Worm (Caenorhabditis elegans) whole organism, mixed stage, embryonic: ENCODE results near the gene algn-3.

ENCODE experiments used
- M03D4.4 ChIP-seq: sonication (generic microtip); optimal IDR thresholded peaks from 2 replicates; lab custom pipeline; 2017; ENCODE audit warnings: mild to moderate bottlenecking, missing genetic modification characterization, missing compliant biosample characterization
- bed-3 ChIP-seq: fragments of 200-800 bp; sonication (Bioruptor generic); optimal IDR thresholded peaks from 3 replicates; lab custom pipeline; 2018; ENCODE audit warnings: mild to moderate bottlenecking, missing genetic modification characterization, moderate library complexity, missing compliant biosample characterization
- blmp-1 ChIP-seq: fragments of 150-350 bp; optimal IDR thresholded peaks from 2 replicates; lab custom pipeline; 2014; ENCODE audit warnings: missing biosample characterization, missing genetic modification characterization
- ceh-39 ChIP-seq: fragments of 150-350 bp; optimal IDR thresholded peaks from 2 replicates; lab custom pipeline; 2014; ENCODE audit warnings: missing biosample characterization, missing genetic modification characterization
- ceh-43 ChIP-seq: fragments of 200-800 bp; sonication (Bioruptor generic); optimal IDR thresholded peaks from 2 replicates; lab custom pipeline; 2018; ENCODE audit warnings: mild to moderate bottlenecking, missing genetic modification characterization, moderate library complexity, missing compliant biosample characterization
- ces-1 ChIP-seq: fragments of 150-350 bp; optimal IDR thresholded peaks from 2 replicates; lab custom pipeline; 2014; ENCODE audit warnings: missing biosample characterization, missing genetic modification reagents, missing genetic modification characterization
- cnd-1 ChIP-seq: fragments of 200-800 bp; sonication (Bioruptor generic); optimal IDR thresholded peaks from 2 replicates; lab custom pipeline; 2018; ENCODE audit warnings: mild to moderate bottlenecking, missing genetic modification characterization, missing compliant biosample characterization
- drap-1 ChIP-seq: fragments of 200-800 bp; sonication (Bioruptor generic); optimal IDR thresholded peaks from 3 replicates; lab custom pipeline; 2018; ENCODE audit warnings: mild to moderate bottlenecking, missing genetic modification characterization, missing compliant biosample characterization
- elt-1 ChIP-seq: sonication (generic microtip); optimal IDR thresholded peaks from 2 replicates; lab custom pipeline; 2017; ENCODE audit warnings: missing genetic modification characterization, mild to moderate bottlenecking, missing compliant biosample characterization, antibody characterized with exemption, moderate library complexity, borderline replicate concordance; ENCODE audit not compliant: insufficient read depth
- elt-3 ChIP-seq: fragments of 150-350 bp; optimal IDR thresholded peaks from 2 replicates; lab custom pipeline; 2014; ENCODE audit warnings: missing biosample characterization, missing genetic modification characterization
- flh-1 ChIP-seq: fragments of 200-800 bp; sonication (Bioruptor generic); optimal IDR thresholded peaks from 2 replicates; lab custom pipeline; 2018; ENCODE audit warnings: mild to moderate bottlenecking, missing genetic modification characterization, moderate library complexity, missing compliant biosample characterization
- ham-2 ChIP-seq: fragments of 200-800 bp; sonication (Bioruptor generic); optimal IDR thresholded peaks from 2 replicates; lab custom pipeline; 2018; ENCODE audit warnings: mild to moderate bottlenecking, missing genetic modification characterization, missing compliant biosample characterization
- hlh-1 ChIP-seq: fragments of 150-350 bp; optimal IDR thresholded peaks from 2 replicates; lab custom pipeline; 2014; ENCODE audit warnings: missing biosample characterization, missing genetic modification reagents, missing genetic modification characterization
- lin-13 ChIP-seq: fragments of 150-350 bp; optimal IDR thresholded peaks from 2 replicates; lab custom pipeline; 2014; ENCODE audit warnings: missing biosample characterization, missing genetic modification characterization
- lin-32 ChIP-seq: fragments of 200-800 bp; sonication (Bioruptor generic); optimal IDR thresholded peaks from 2 replicates; lab custom pipeline; 2018; ENCODE audit warnings: mild to moderate bottlenecking, missing genetic modification characterization, missing compliant biosample characterization
- lsy-2 ChIP-seq: fragments of 150-350 bp; optimal IDR thresholded peaks from 2 replicates; lab custom pipeline; 2014; ENCODE audit warnings: missing biosample characterization, missing genetic modification characterization
- mab-5 ChIP-seq: fragments of 150-350 bp; optimal IDR thresholded peaks from 2 replicates; lab custom pipeline; 2014; ENCODE audit warnings: missing biosample characterization, missing genetic modification characterization
- mep-1 ChIP-seq: fragments of 150-350 bp; optimal IDR thresholded peaks from 2 replicates; lab custom pipeline; 2017; ENCODE audit warnings: missing biosample characterization, missing genetic modification reagents, missing genetic modification characterization, inconsistent platforms
- mls-2 ChIP-seq: sonication (generic microtip); optimal IDR thresholded peaks from 2 replicates; lab custom pipeline; 2016; ENCODE audit warnings: mild to moderate bottlenecking, missing genetic modification characterization, moderate library complexity, missing compliant biosample characterization
- nhr-12 ChIP-seq: fragments of 150-350 bp; optimal IDR thresholded peaks from 2 replicates; lab custom pipeline; 2014; ENCODE audit warnings: missing biosample characterization, missing genetic modification characterization
- nhr-2 ChIP-seq: fragments of 150-350 bp; optimal IDR thresholded peaks from 2 replicates; lab custom pipeline; 2014; ENCODE audit warnings: missing biosample characterization, missing genetic modification characterization
- nhr-237 ChIP-seq: fragments of 150-350 bp; optimal IDR thresholded peaks from 2 replicates; lab custom pipeline; 2014; ENCODE audit warnings: missing biosample characterization, missing genetic modification characterization
- nhr-28 ChIP-seq: fragments of 150-350 bp; optimal IDR thresholded peaks from 2 replicates; lab custom pipeline; 2014; ENCODE audit warnings: missing biosample characterization, missing genetic modification characterization
- pha-4 ChIP-seq: fragments of 150-350 bp; optimal IDR thresholded peaks from 2 replicates; lab custom pipeline; 2018; ENCODE audit warnings: missing biosample characterization, missing genetic modification reagents, missing genetic modification characterization
- sem-2 ChIP-seq: fragments of 200-800 bp; sonication (Bioruptor generic); optimal IDR thresholded peaks from 2 replicates; lab custom pipeline; 2018; ENCODE audit warnings: mild to moderate bottlenecking, missing genetic modification characterization, missing compliant biosample characterization
- snpc-4 ChIP-seq: fragments of 150-350 bp; optimal IDR thresholded peaks from 2 replicates; lab custom pipeline; 2014; ENCODE audit warnings: missing biosample characterization, missing genetic modification characterization
- tbx-8 ChIP-seq: fragments of 200-800 bp; sonication (Bioruptor generic); optimal IDR thresholded peaks from 2 replicates; lab custom pipeline; 2018; ENCODE audit warnings: mild to moderate bottlenecking, missing genetic modification characterization, moderate library complexity, missing compliant biosample characterization
- unc-120 ChIP-seq: sonication (generic microtip); optimal IDR thresholded peaks from 2 replicates; lab custom pipeline; 2017; ENCODE audit warnings: missing genetic modification characterization, missing compliant biosample characterization; ENCODE audit not compliant: poor library complexity, severe bottlenecking
- unc-39 ChIP-seq: fragments of 150-350 bp; optimal IDR thresholded peaks from 2 replicates; lab custom pipeline; 2014; ENCODE audit warnings: missing biosample characterization, missing genetic modification characterization
- unc-62 ChIP-seq: fragments of 150-350 bp; optimal IDR thresholded peaks from 2 replicates; lab custom pipeline; 2014; ENCODE audit warnings: missing biosample characterization, missing genetic modification reagents, missing genetic modification characterization
- zip-8 ChIP-seq: fragments of 150-350 bp; optimal IDR thresholded peaks from 2 replicates; lab custom pipeline; 2014; ENCODE audit warnings: missing biosample characterization, missing genetic modification characterization
- ztf-11 ChIP-seq: fragments of 150-350 bp; optimal IDR thresholded peaks from 2 replicates; lab custom pipeline; 2014; ENCODE audit warnings: missing biosample characterization, missing genetic modification characterization

Gene algn-3

DNA sequence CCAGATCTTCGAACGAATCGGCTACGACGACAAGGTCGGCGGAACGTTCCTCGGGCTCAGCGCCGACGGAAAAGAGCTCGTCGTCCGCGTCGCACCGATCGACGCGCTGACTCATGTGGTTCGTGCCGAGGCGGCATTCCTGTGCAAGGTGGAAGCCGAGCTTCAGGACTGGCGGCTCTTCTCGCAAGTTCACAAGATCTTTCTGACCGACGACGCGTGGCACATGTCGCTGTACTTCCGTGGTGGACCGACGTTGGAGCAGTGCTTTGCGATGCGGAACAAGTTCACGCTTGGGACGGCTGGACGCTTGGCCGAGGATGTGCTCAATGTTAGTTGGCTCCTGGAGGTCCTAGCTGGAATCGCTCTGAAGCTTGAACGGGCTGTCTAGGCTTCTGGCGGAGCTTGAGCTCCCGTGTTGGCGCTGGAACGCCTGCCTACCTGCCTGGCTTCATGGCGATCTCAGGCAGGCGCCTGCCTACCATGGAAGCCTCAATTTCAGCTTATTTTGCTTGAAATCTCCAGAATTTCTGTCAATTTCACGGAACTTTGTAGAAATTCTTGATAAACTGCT, 6.3 kb upstream of the algn-3 start:
- TF ChIP-seq lin-13 (no peak), snpc-4 (no peak), mab-5 (tag; lab: Kevin White, UChicago) (no peak), M03D4.4 (tag; lab: Kevin White, UChicago) (no peak), lin-32 (GFP tag; lab: Kevin White, UChicago) (no peak), nhr-2 (no peak), tbx-8 (GFP tag; lab: Kevin White, UChicago) (no peak), ceh-39 (tag; lab: Kevin White, UChicago) (no peak), nhr-12 (tag; lab: Kevin White, UChicago) (no peak), ces-1 (no peak), unc-62 (no peak), pha-4 (no peak), unc-120 (tag; lab: Kevin White, UChicago) (no peak), mep-1 (tag; lab: Kevin White, UChicago) (no peak), ceh-43 (no peak), sem-2 (GFP tag; lab: Kevin White, UChicago) (no peak), unc-39 (tag; lab: Kevin White, UChicago) (no peak)

DNA sequence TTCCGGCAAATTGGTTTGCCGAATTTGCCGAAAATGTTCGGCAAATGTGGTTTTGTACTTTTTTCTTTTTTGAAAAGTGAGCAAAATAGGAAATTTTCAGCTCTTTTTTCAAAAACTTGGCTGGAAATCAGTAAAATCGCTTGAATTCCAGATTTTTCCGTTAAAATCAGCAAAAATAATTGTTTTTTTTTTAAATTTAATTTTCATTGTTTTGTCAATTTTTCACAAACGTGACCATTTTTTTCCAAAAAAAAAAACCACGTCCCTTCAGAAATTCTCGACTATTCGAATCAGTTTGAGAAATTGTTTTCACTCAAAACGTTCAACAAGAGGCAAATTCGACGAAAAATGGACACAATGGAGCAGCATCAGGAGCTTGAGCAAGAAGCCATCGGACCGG, 4.9 kb upstream of the algn-3 start, which contains the start of gene K09E4.1:
Gene K09E4.1 (plus strand): TSS at position 301 of the 400 bp plus-strand sequence.
- TF ChIP-seq nhr-237 (tag; lab: Kevin White, UChicago) (no peak), snpc-4 (no peak), mls-2 (tag; lab: Kevin White, UChicago) (no peak), zip-8 (tag; lab: Kevin White, UChicago) (no peak), nhr-12 (tag; lab: Kevin White, UChicago) (no peak), ceh-43 (no peak), lsy-2 (no peak)

- TF ChIP-seq ham-2 (no peak), elt-3 (no peak), sem-2 (GFP tag; lab: Kevin White, UChicago) (no peak), ceh-43 (no peak), bed-3 (no peak), drap-1 (no peak), snpc-4 (no peak), lin-13 (no peak), nhr-237 (tag; lab: Kevin White, UChicago) (no peak), flh-1 (GFP tag; lab: Kevin White, UChicago) (no peak), ztf-11 (tag; lab: Kevin White, UChicago) (no peak), nhr-28 (tag; lab: Kevin White, UChicago) (no peak), nhr-12 (tag; lab: Kevin White, UChicago) (no peak), mab-5 (tag; lab: Kevin White, UChicago) (no peak), lin-32 (GFP tag; lab: Kevin White, UChicago) (no peak), unc-39 (tag; lab: Kevin White, UChicago) (no peak), elt-1 (tag; lab: Kevin White, UChicago) (no peak), nhr-2 (no peak), blmp-1 (tag; lab: Kevin White, UChicago) (no peak)
Observed at ce11 chrII:14136302-14136701, 3.7 kb upstream of the algn-3 start.

DNA sequence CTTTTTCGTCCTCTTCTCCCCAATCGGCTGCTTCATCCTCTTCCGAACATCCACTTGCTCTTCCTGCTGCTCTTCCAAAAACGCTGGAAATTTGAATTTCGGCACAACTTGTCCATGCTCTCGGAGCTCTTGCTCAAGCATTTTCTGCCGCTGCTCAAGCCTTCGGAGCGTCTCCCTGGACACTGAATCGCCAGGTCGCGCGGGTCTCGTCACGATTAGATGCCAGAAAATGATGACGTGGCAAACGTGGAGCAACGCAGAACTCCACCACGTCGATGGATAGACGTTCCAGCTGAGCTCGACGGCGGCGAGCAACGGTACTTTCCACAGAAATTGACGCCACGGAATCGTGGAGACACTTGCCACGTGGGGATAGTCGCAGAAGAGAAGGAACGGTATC, 3.4 kb downstream of the algn-3 start:
- no peak for TF ChIP-seq M03D4.4 (tag; lab: Kevin White, UChicago)
- no peak for TF ChIP-seq cnd-1
- TF ChIP-seq hlh-1 (tag; lab: Kevin White, UChicago), result no peak
- TF ChIP-seq lsy-2, result no peak
- TF ChIP-seq unc-120 (tag; lab: Kevin White, UChicago), result no peak
- TF ChIP-seq ceh-39 (tag; lab: Kevin White, UChicago), result no peak
- no peak for TF ChIP-seq ztf-11 (tag; lab: Kevin White, UChicago)
- no peak for TF ChIP-seq tbx-8 (GFP tag; lab: Kevin White, UChicago)
- TF ChIP-seq nhr-237 (tag; lab: Kevin White, UChicago), result no peak
- no peak for TF ChIP-seq sem-2 (GFP tag; lab: Kevin White, UChicago)
- no peak for TF ChIP-seq unc-62
- TF ChIP-seq drap-1, result no peak
- no peak for TF ChIP-seq lin-32 (GFP tag; lab: Kevin White, UChicago)
- TF ChIP-seq snpc-4, result no peak
- TF ChIP-seq mab-5 (tag; lab: Kevin White, UChicago), result no peak
- no peak for TF ChIP-seq nhr-2
- TF ChIP-seq bed-3, result no peak
- TF ChIP-seq blmp-1 (tag; lab: Kevin White, UChicago), result no peak
- TF ChIP-seq mls-2 (tag; lab: Kevin White, UChicago), result no peak
- TF ChIP-seq ces-1, result no peak
